Worm (Caenorhabditis elegans): ENCODE results near the gene srd-25.

The srd-25 gene

DNA sequence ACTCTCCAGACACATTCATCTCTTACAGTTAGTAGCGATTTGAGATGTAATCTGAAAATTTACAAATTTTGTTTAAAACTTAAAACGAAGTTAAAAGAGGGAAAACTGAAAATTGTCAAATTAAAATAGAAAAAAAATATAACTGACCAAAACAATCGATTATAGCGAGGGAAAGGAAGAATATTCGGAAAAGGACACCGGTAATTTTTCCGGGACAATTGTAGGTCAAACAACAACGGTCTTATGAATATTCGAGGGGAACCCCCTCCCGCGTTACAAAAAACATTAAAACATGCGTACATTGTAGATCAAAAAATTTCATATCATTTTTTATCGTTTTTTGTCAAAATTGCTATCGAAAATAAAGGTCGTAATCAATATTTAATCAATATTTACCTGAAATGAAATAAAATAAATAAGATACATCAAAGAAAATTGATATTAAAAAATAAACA lies 9.8 kb upstream of the srd-25 start, which contains the start of gene C50E3.12:
Gene C50E3.12 (minus strand): TSS at position 51 of the 455 bp plus-strand sequence.
- no peak for TF ChIP-seq zag-1 (tag; optimal IDR thresholded peaks at IDR 0.05)
- no peak for TF ChIP-seq lin-15B (tag; optimal IDR thresholded peaks at IDR 0.05)
- no peak for TF ChIP-seq ceh-82 (tag; optimal IDR thresholded peaks at IDR 0.05)
- no peak for TF ChIP-seq hlh-4 (tag; optimal IDR thresholded peaks at IDR 0.05)
- TF ChIP-seq pqm-1 (tag; optimal IDR thresholded peaks at IDR 0.05) = no peak
- TF ChIP-seq aly-2 (tag; optimal IDR thresholded peaks at IDR 0.05) = no peak
- no peak for TF ChIP-seq F16B12.6 (tag; optimal IDR thresholded peaks at IDR 0.05)
- TF ChIP-seq ceh-8 (GFP tag; optimal IDR thresholded peaks at IDR 0.05) = no peak
- TF ChIP-seq unc-62 (GFP tag; optimal IDR thresholded peaks at IDR 0.05) = no peak
- no peak for TF ChIP-seq pax-3 (tag; optimal IDR thresholded peaks at IDR 0.05)
- TF ChIP-seq mdl-1 (tag; optimal IDR thresholded peaks at IDR 0.05) = no peak

ce11 chrV:7624152-7624551 lies 7.7 kb upstream of the srd-25 start, which contains the start of gene C50E3.13:
C50E3.13 (minus strand) TSS chrV:7624252.
- TF ChIP-seq efl-1 (optimal IDR thresholded peaks at IDR 0.05) (no peak), efl-1 (GFP tag; optimal IDR thresholded peaks at IDR 0.05 in 1 of 2) (no peak), alr-1 (tag; optimal IDR thresholded peaks at IDR 0.05; ENCODE audit: borderline replicate concordance) (no peak), mdl-1 (tag; optimal IDR thresholded peaks at IDR 0.05) (no peak), nhr-76 (tag; optimal IDR thresholded peaks at IDR 0.05) (no peak), blmp-1 (tag; optimal IDR thresholded peaks at IDR 0.05) (no peak), swsn-7 (tag; optimal IDR thresholded peaks at IDR 0.05) (no peak), fkh-8 (tag; optimal IDR thresholded peaks at IDR 0.05) (no peak), dpl-1 (GFP tag; optimal IDR thresholded peaks at IDR 0.05) (no peak), sox-4 (tag; optimal IDR thresholded peaks at IDR 0.05) (no peak), grh-1 (GFP tag; IDR thresholded peaks at IDR 0.05) (no peak), nhr-77 (tag; optimal IDR thresholded peaks at IDR 0.05) (no peak), mef-2 (tag; optimal IDR thresholded peaks at IDR 0.05) (no peak), elt-3 (tag; optimal IDR thresholded peaks at IDR 0.05) (no peak), nhr-20 (tag; optimal IDR thresholded peaks at IDR 0.05) (no peak), snpc-4 (tag; optimal IDR thresholded peaks at IDR 0.05) (no peak), unc-62 (GFP tag; optimal IDR thresholded peaks at IDR 0.05) (no peak)

- TF ChIP-seq nhr-85 (tag) (peak; percentile 48), blmp-1 (tag; optimal IDR thresholded peaks at IDR 0.05) (peak; percentile 52), ets-5 (GFP tag; IDR thresholded peaks at IDR 0.05) (no peak), ztf-4 (tag; optimal IDR thresholded peaks at IDR 0.05) (no peak)
Observed at ce11 chrV:7624652-7625051, 7.2 kb upstream of the srd-25 start, which contains the start of gene grsp-4. grsp-4 (plus strand) TSS chrV:7624952.

ce11 chrV:7626550-7626949 lies 5.3 kb upstream of the srd-25 start, which contains the start of gene F07C4.6:
F07C4.6 (plus strand) TSS chrV:7626850.
- TF ChIP-seq mdl-1 (tag; optimal IDR thresholded peaks at IDR 0.05) (no peak), snu-23 (GFP tag; optimal IDR thresholded peaks at IDR 0.05) (no peak), mep-1 (tag; optimal IDR thresholded peaks at IDR 0.05) (no peak), nhr-28 (tag; optimal IDR thresholded peaks at IDR 0.05) (no peak), egl-27 (tag; optimal IDR thresholded peaks at IDR 0.05) (no peak), C04F5.9 (tag; optimal IDR thresholded peaks at IDR 0.05) (no peak)

ce11 chrV:7629504-7629903 lies 2.3 kb upstream of the srd-25 start, which contains the start of gene srd-30:
srd-30 (plus strand) TSS chrV:7629804.
- TF ChIP-seq ceh-82 (tag; optimal IDR thresholded peaks at IDR 0.05) = no peak
- TF ChIP-seq elt-3 (tag; optimal IDR thresholded peaks at IDR 0.05) = no peak
- TF ChIP-seq unc-62 (GFP tag; optimal IDR thresholded peaks at IDR 0.05) = no peak

- TF ChIP-seq C34B4.2 (tag; optimal IDR thresholded peaks at IDR 0.05) (no peak), fkh-10 (GFP tag; optimal IDR thresholded peaks at IDR 0.05) (no peak), lin-35 (GFP tag; optimal IDR thresholded peaks at IDR 0.05) (no peak), grh-1 (GFP tag; IDR thresholded peaks at IDR 0.05) (no peak), snu-23 (GFP tag; optimal IDR thresholded peaks at IDR 0.05) (no peak), sox-4 (tag; optimal IDR thresholded peaks at IDR 0.05) (no peak), lin-39 (tag; optimal IDR thresholded peaks at IDR 0.05) (no peak), lir-3 (tag; optimal IDR thresholded peaks at IDR 0.05; ENCODE audit: poor library complexity) (no peak), nhr-47 (tag; optimal IDR thresholded peaks at IDR 0.05) (no peak), hpl-2 (GFP tag; optimal IDR thresholded peaks at IDR 0.05) (no peak), F16B12.6 (tag; optimal IDR thresholded peaks at IDR 0.05) (no peak)
Observed at ce11 chrV:7634657-7635056, 2.8 kb downstream of the srd-25 start, which contains the start of gene srd-31. srd-31 (minus strand) TSS chrV:7634757.
